Fruit fly (Drosophila melanogaster) whole organism, embryonic: ENCODE data around the gene Cpr11A.

ENCODE experiments used
- Asciz ChIP-seq: fragments of 200-800 bp; sonication (Bioruptor generic); optimal IDR thresholded peaks from 2 replicates; lab custom pipeline; 2017; ENCODE audit warnings: missing biosample characterization, mild to moderate bottlenecking, missing genetic modification characterization, missing genetic modification reagents
- Atf6 ChIP-seq: fragments of 200-800 bp; sonication (Bioruptor generic); IDR thresholded peaks from 2 replicates; pipeline ENCODE4 v1.3.6; 2022; ENCODE audit warnings: missing biosample characterization, missing genetic modification characterization
- Blimp-1 ChIP-seq: fragments of 200-800 bp; sonication (Bioruptor generic); optimal IDR thresholded peaks from 3 replicates; lab custom pipeline; 2018; ENCODE audit warnings: missing biosample characterization, missing genetic modification characterization, mild to moderate bottlenecking, moderate library complexity, missing genetic modification reagents
- CG10274 ChIP-seq: fragments of 200-800 bp; sonication (Bioruptor generic); optimal IDR thresholded peaks from 3 replicates; lab custom pipeline; 2017; ENCODE audit warnings: missing biosample characterization, mild to moderate bottlenecking, missing genetic modification characterization
- CG10565 ChIP-seq: fragments of 200-800 bp; sonication (Bioruptor generic); optimal IDR thresholded peaks from 3 replicates; lab custom pipeline; 2016; ENCODE audit warnings: missing biosample characterization, mild to moderate bottlenecking, missing genetic modification characterization
- CG11085 ChIP-seq: fragments of 200-800 bp; sonication (Bioruptor generic); IDR thresholded peaks from 2 replicates; pipeline ENCODE4 v1.3.6; 2022; ENCODE audit warnings: missing biosample characterization, missing genetic modification characterization
- CG12104 ChIP-seq: fragments of 200-800 bp; sonication (Bioruptor generic); optimal IDR thresholded peaks from 3 replicates; lab custom pipeline; 2016; ENCODE audit warnings: missing biosample characterization, missing genetic modification characterization
- CG1233 ChIP-seq: fragments of 200-800 bp; sonication (Bioruptor generic); optimal IDR thresholded peaks from 4 replicates; lab custom pipeline; 2018; ENCODE audit warnings: missing biosample characterization, mild to moderate bottlenecking, missing genetic modification characterization
- CG12769 ChIP-seq: fragments of 200-800 bp; sonication (Bioruptor generic); optimal IDR thresholded peaks from 2 replicates; lab custom pipeline; 2019; ENCODE audit warnings: missing biosample characterization, mild to moderate bottlenecking, missing genetic modification characterization, moderate library complexity
- CG13775 ChIP-seq: fragments of 200-800 bp; sonication (Bioruptor generic); optimal IDR thresholded peaks from 3 replicates; lab custom pipeline; 2017; ENCODE audit warnings: missing biosample characterization, mild to moderate bottlenecking, missing genetic modification characterization
- CG14667 ChIP-seq: fragments of 200-800 bp; sonication (Bioruptor generic); IDR thresholded peaks from 2 replicates; pipeline ENCODE4 v1.3.6; 2022; ENCODE audit warnings: missing biosample characterization, missing genetic modification characterization
- CG14860 ChIP-seq: fragments of 200-800 bp; sonication (Bioruptor generic); IDR thresholded peaks from 3 replicates; pipeline ENCODE4 v1.3.6; 2022; ENCODE audit warnings: missing biosample characterization, missing genetic modification characterization; ENCODE audit not compliant: partially characterized antibody
- CG3838 ChIP-seq: fragments of 200-800 bp; sonication (Bioruptor generic); optimal IDR thresholded peaks from 3 replicates; lab custom pipeline; 2016; ENCODE audit warnings: missing biosample characterization, missing genetic modification characterization
- CG4617 ChIP-seq: fragments of 200-800 bp; sonication (Bioruptor generic); optimal IDR thresholded peaks from 3 replicates; lab custom pipeline; 2016; ENCODE audit warnings: missing biosample characterization, missing genetic modification characterization, borderline replicate concordance
- CG7372 ChIP-seq: fragments of 200-800 bp; sonication (Bioruptor generic); IDR thresholded peaks from 2 replicates; pipeline ENCODE4 v1.3.6; 2022; ENCODE audit warnings: missing biosample characterization, missing genetic modification characterization
- CG7963 ChIP-seq: fragments of 200-800 bp; sonication (Bioruptor generic); IDR thresholded peaks from 3 replicates; pipeline ENCODE4 v1.3.6; 2022; ENCODE audit warnings: missing biosample characterization, missing genetic modification characterization; ENCODE audit not compliant: partially characterized antibody
- CG7987 ChIP-seq: fragments of 200-800 bp; sonication (Bioruptor generic); optimal IDR thresholded peaks from 2 replicates; lab custom pipeline; 2018; ENCODE audit warnings: missing biosample characterization, mild to moderate bottlenecking, missing genetic modification characterization, moderate library complexity
- CG8281 ChIP-seq: fragments of 200-800 bp; sonication (Bioruptor generic); optimal IDR thresholded peaks from 2 replicates; lab custom pipeline; 2018; ENCODE audit warnings: missing biosample characterization, mild to moderate bottlenecking, missing genetic modification characterization, moderate library complexity
- CG8290 ChIP-seq, 3 experiments: fragments of 200-800 bp; sonication (Bioruptor generic); optimal IDR thresholded peaks; 2 replicates each; lab custom pipeline; 2016 to 2019; ENCODE audit warnings: missing biosample characterization in 3 of 3, missing genetic modification characterization in 3 of 3, mild to moderate bottlenecking in 2 of 3, moderate library complexity in 1 of 3
- CG8765 ChIP-seq: fragments of 200-800 bp; sonication (Bioruptor generic); IDR thresholded peaks from 2 replicates; pipeline ENCODE4 v1.3.6; 2022; ENCODE audit warnings: missing biosample characterization, missing genetic modification characterization
- Deaf1 ChIP-seq: fragments of 200-800 bp; optimal IDR thresholded peaks from 3 replicates; lab custom pipeline; 2019; ENCODE audit warnings: missing biosample characterization, mild to moderate bottlenecking, missing genetic modification characterization, moderate library complexity
- E2f2 ChIP-seq: fragments of 200-800 bp; sonication (Bioruptor generic); IDR thresholded peaks from 2 replicates; pipeline ENCODE4 v1.3.6; 2022; ENCODE audit warnings: missing biosample characterization, missing genetic modification characterization
- Elba2 ChIP-seq: fragments of 200-800 bp; sonication (Bioruptor generic); optimal IDR thresholded peaks from 3 replicates; lab custom pipeline; 2016; ENCODE audit warnings: missing biosample characterization, missing genetic modification characterization
- Gsc ChIP-seq: fragments of 200-800 bp; sonication (Bioruptor generic); IDR thresholded peaks from 2 replicates; pipeline ENCODE4 v1.3.6; 2022; ENCODE audit warnings: missing biosample characterization, missing genetic modification characterization
- Gug ChIP-seq: fragments of 200-800 bp; sonication (Bioruptor generic); IDR thresholded peaks from 4 replicates; pipeline ENCODE4 v1.3.6; 2022; ENCODE audit warnings: missing biosample characterization, missing genetic modification characterization
- Hmr ChIP-seq: fragments of 200-800 bp; sonication (Bioruptor generic); optimal IDR thresholded peaks from 3 replicates; lab custom pipeline; 2017; ENCODE audit warnings: mild to moderate bottlenecking, missing biosample characterization, missing genetic modification reagents, missing genetic modification characterization
- MTF-1 ChIP-seq: fragments of 200-800 bp; sonication (Bioruptor generic); optimal IDR thresholded peaks from 2 replicates; lab custom pipeline; 2018; ENCODE audit warnings: missing biosample characterization, mild to moderate bottlenecking, missing genetic modification characterization, borderline replicate concordance
- Max ChIP-seq: fragments of 200-800 bp; sonication (Bioruptor generic); optimal IDR thresholded peaks from 2 replicates; lab custom pipeline; 2016; ENCODE audit warnings: missing biosample characterization, mild to moderate bottlenecking, missing genetic modification characterization
- Mes4 ChIP-seq: fragments of 200-800 bp; sonication (Bioruptor generic); optimal IDR thresholded peaks from 2 replicates; lab custom pipeline; 2016; ENCODE audit warnings: missing biosample characterization, missing genetic modification characterization
- Optix ChIP-seq: fragments of 200-800 bp; sonication (Bioruptor generic); IDR thresholded peaks from 3 replicates; pipeline ENCODE4 v1.3.6; 2022; ENCODE audit warnings: missing biosample characterization, missing genetic modification characterization
- Sry-β ChIP-seq: fragments of 200-800 bp; sonication (Bioruptor generic); optimal IDR thresholded peaks from 2 replicates; lab custom pipeline; 2018; ENCODE audit warnings: missing biosample characterization, mild to moderate bottlenecking, missing genetic modification characterization, moderate library complexity
- abd-A ChIP-seq: fragments of 200-800 bp; sonication (Bioruptor generic); optimal IDR thresholded peaks from 3 replicates; lab custom pipeline; 2019; ENCODE audit warnings: missing biosample characterization, mild to moderate bottlenecking, missing genetic modification characterization, moderate library complexity
- ap ChIP-seq: fragments of 200-800 bp; sonication (Bioruptor generic); IDR thresholded peaks from 2 replicates; pipeline ENCODE4 v1.3.6; 2022; ENCODE audit warnings: missing biosample characterization, missing genetic modification characterization
- bbx ChIP-seq: fragments of 200-800 bp; sonication (Bioruptor generic); IDR thresholded peaks from 2 replicates; pipeline ENCODE4 v1.3.6; 2022; ENCODE audit warnings: missing biosample characterization, missing genetic modification characterization; ENCODE audit not compliant: partially characterized antibody
- cad ChIP-seq: fragments of >200 bp; optimal IDR thresholded peaks from 2 replicates; lab custom pipeline; 2017; ENCODE audit warnings: missing biosample characterization, missing genetic modification characterization
- dati ChIP-seq: fragments of 200-800 bp; sonication (Bioruptor generic); IDR thresholded peaks from 2 replicates; pipeline ENCODE4 v1.3.6; 2022; ENCODE audit warnings: missing biosample characterization, missing genetic modification characterization
- fd96Cb ChIP-seq: fragments of 200-800 bp; sonication (Bioruptor generic); optimal IDR thresholded peaks from 2 replicates; lab custom pipeline; 2018; ENCODE audit warnings: missing biosample characterization, mild to moderate bottlenecking, missing genetic modification characterization, moderate library complexity
- kay ChIP-seq: fragments of 200-800 bp; sonication (Bioruptor generic); optimal IDR thresholded peaks from 2 replicates; lab custom pipeline; 2016; ENCODE audit warnings: missing biosample characterization, missing genetic modification characterization
- mam ChIP-seq: fragments of 200-800 bp; sonication (Bioruptor generic); optimal IDR thresholded peaks from 3 replicates; lab custom pipeline; 2016; ENCODE audit warnings: missing biosample characterization, missing genetic modification characterization
- mld ChIP-seq: fragments of 200-800 bp; sonication (Bioruptor generic); IDR thresholded peaks from 3 replicates; pipeline ENCODE4 v1.3.6; 2022; ENCODE audit warnings: missing biosample characterization, missing genetic modification characterization; ENCODE audit not compliant: partially characterized antibody
- nau ChIP-seq: fragments of 200-800 bp; sonication (Bioruptor generic); optimal IDR thresholded peaks from 3 replicates; lab custom pipeline; 2017; ENCODE audit warnings: missing biosample characterization, mild to moderate bottlenecking, missing genetic modification characterization, missing genetic modification reagents
- nerfin-2 ChIP-seq: fragments of 200-800 bp; sonication (Bioruptor generic); IDR thresholded peaks from 2 replicates; pipeline ENCODE4 v1.3.6; 2022; ENCODE audit warnings: missing biosample characterization, missing genetic modification characterization; ENCODE audit not compliant: partially characterized antibody
- oc ChIP-seq: fragments of 200-800 bp; sonication (Bioruptor generic); optimal IDR thresholded peaks from 2 replicates; lab custom pipeline; 2018; ENCODE audit warnings: missing biosample characterization, mild to moderate bottlenecking, missing genetic modification characterization, moderate library complexity
- pfk ChIP-seq: fragments of 200-800 bp; sonication (Bioruptor generic); optimal IDR thresholded peaks from 2 replicates; lab custom pipeline; 2018; ENCODE audit warnings: missing biosample characterization, mild to moderate bottlenecking, missing genetic modification characterization, moderate library complexity
- pros ChIP-seq: fragments of 200-800 bp; sonication (Bioruptor generic); optimal IDR thresholded peaks from 3 replicates; lab custom pipeline; 2019; ENCODE audit warnings: missing biosample characterization, mild to moderate bottlenecking, missing genetic modification characterization, moderate library complexity
- tna ChIP-seq: fragments of 200-800 bp; sonication (Bioruptor generic); IDR thresholded peaks from 2 replicates; pipeline ENCODE4 v1.3.6; 2022; ENCODE audit warnings: missing biosample characterization, missing genetic modification characterization; ENCODE audit not compliant: partially characterized antibody
- trh ChIP-seq: fragments of 200-800 bp; sonication (Bioruptor generic); optimal IDR thresholded peaks from 2 replicates; lab custom pipeline; 2016; ENCODE audit warnings: missing biosample characterization, missing genetic modification characterization
- ttk ChIP-seq: fragments of 200-800 bp; sonication (Bioruptor generic); IDR thresholded peaks from 2 replicates; pipeline ENCODE4 v2.1.2; 2022; ENCODE audit warnings: missing biosample characterization, missing genetic modification characterization
- wor ChIP-seq: fragments of 200-800 bp; sonication (Bioruptor generic); IDR thresholded peaks from 2 replicates; pipeline ENCODE4 v1.3.6; 2022; ENCODE audit warnings: missing biosample characterization, missing genetic modification characterization

Cpr11A gene

dm6 chrX:12472244-12472736, 14.5 kb upstream of the Cpr11A start (continued):
- TF ChIP-seq Gsc (GFP tag; lab: Robert Waterston, UW) (no peak; the same call in 1 of the 2 replicates), mld (no peak), Sry-β (GFP tag; lab: Kevin White, UChicago) (no peak), CG10565 (GFP tag; lab: Kevin White, UChicago) (peak; percentile 57), CG12769 (tag; lab: Kevin White, UChicago) (peak; percentile 97), E2f2 (GFP tag; lab: Robert Waterston, UW) (peak; percentile 81), cad (GFP tag; lab: Kevin White, UChicago) (no peak), CG14860 (no peak), Mes4 (no peak), CG8765 (GFP tag; lab: Robert Waterston, UW) (peak; percentile 58; the same call in 1 of the 2 replicates), Atf6 (peak; percentile 97), CG14667 (GFP tag; lab: Robert Waterston, UW) (peak; percentile 89), Gug (GFP tag; lab: Robert Waterston, UW) (peak; percentile 82), CG13775 (GFP tag; lab: Kevin White, UChicago) (peak; percentile 91), CG1233 (GFP tag; lab: Kevin White, UChicago) (peak; percentile 96), Deaf1 (tag; lab: Kevin White, UChicago) (peak; percentile 79), CG7372 (peak; percentile 95), oc (peak; percentile 91), Blimp-1 (GFP tag; lab: Kevin White, UChicago) (peak; percentile 87), CG7987 (peak; percentile 83), CG8290 (GFP tag; optimal IDR thresholded peaks at IDR 0.05; lab: Kevin White, UChicago) (peak; percentile 76), CG8290 (tag; optimal IDR thresholded peaks at IDR 0.05; lab: Kevin White, UChicago) (peak; percentile 11 to 90), ap (GFP tag; lab: Robert Waterston, UW) (peak; percentile 88), kay (GFP tag; lab: Kevin White, UChicago) (peak; percentile 85), ttk (peak; percentile 94), trh (peak; percentile 77), nau (peak; percentile 87), tna (GFP tag; lab: Robert Waterston, UW) (no peak), mam (GFP tag; lab: Kevin White, UChicago) (peak; percentile 78), CG11085 (GFP tag; lab: Robert Waterston, UW) (peak; percentile 89), Asciz (GFP tag; lab: Kevin White, UChicago) (peak; percentile 88), pros (GFP tag; lab: Kevin White, UChicago) (no peak), CG8281 (peak; percentile 87), CG12104 (GFP tag; lab: Kevin White, UChicago) (peak; percentile 89), bbx (GFP tag; lab: Robert Waterston, UW) (no peak), CG4617 (GFP tag; lab: Kevin White, UChicago) (peak; percentile 50), CG7963 (GFP tag; lab: Robert Waterston, UW) (no peak), MTF-1 (GFP tag; lab: Kevin White, UChicago) (peak; percentile 81), Elba2 (GFP tag; lab: Kevin White, UChicago) (peak; percentile 7), Optix (GFP tag; lab: Robert Waterston, UW) (peak; percentile 76; the same call in 2 of the 3 replicates), CG3838 (GFP tag; lab: Kevin White, UChicago) (peak; percentile 59), CG10274 (GFP tag; lab: Kevin White, UChicago) (peak; percentile 80), pfk (GFP tag; lab: Kevin White, UChicago) (peak; percentile 52), dati (GFP tag; lab: Robert Waterston, UW) (peak; percentile 64; the same call in 1 of the 2 replicates), Hmr (peak; percentile 96), abd-A (tag; lab: Kevin White, UChicago) (peak; percentile 83), wor (GFP tag; lab: Robert Waterston, UW) (peak; percentile 92), Max (peak; percentile 90), fd96Cb (tag; lab: Kevin White, UChicago) (peak; percentile 92), nerfin-2 (GFP tag; lab: Robert Waterston, UW) (no peak)
